Fruit fly (Drosophila melanogaster): ENCODE measurements around the gene sba.

sba gene

DNA sequence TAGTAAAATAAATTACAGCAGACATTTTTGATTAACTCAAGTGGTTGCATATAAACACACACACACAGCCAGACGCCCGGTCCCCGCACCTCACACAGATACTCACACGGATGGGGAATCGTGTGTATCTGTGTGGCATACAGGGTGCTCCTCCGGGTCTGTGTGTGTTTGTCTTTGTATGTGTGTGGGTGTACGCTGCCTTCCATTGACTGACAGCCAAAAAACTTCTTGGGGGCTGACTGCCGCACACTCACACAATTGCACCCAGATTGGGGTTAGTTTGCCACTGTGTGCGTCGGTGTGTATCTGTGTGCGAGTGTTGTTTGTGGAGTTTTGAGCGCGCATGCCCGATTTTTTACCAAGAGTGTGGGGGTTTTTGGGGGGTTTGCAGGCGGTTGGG is 76.7 kb downstream of the sba start (continued):
- TF ChIP-seq phol (tag; optimal IDR thresholded peaks at IDR 0.05) (peak; percentile 14), zfh1 (GFP tag; IDR thresholded peaks at IDR 0.05) (0 out of 3 replicates have a peak, but pooled peaks have one; percentile 5), abd-A (tag; optimal IDR thresholded peaks at IDR 0.05) (peak; percentile 92), unc-4 (GFP tag; IDR thresholded peaks at IDR 0.05; ENCODE audit: partially characterized antibody) (no peak), CG12071 (GFP tag; optimal IDR thresholded peaks at IDR 0.05) (peak; percentile 64), chinmo (GFP tag; IDR thresholded peaks at IDR 0.05; ENCODE audit: partially characterized antibody) (0 out of 4 replicates have a peak, but pooled peaks have one; percentile 56), chm (GFP tag; IDR thresholded peaks at IDR 0.05) (peak; percentile 42; the same call in 1 of the 2 replicates), Oaz (GFP tag; IDR thresholded peaks at IDR 0.05) (no peak), Tbp (GFP tag; optimal IDR thresholded peaks at IDR 0.05) (no peak), Nf-YC (tag; optimal IDR thresholded peaks at IDR 0.05) (peak; percentile 94), Lpt (GFP tag; optimal IDR thresholded peaks at IDR 0.05) (no peak), lola (GFP tag; optimal IDR thresholded peaks at IDR 0.05) (peak in 1 of 3 experiments; percentile 40)

Measured in whole organism, embryonic.